Worm (Caenorhabditis elegans) whole organism, L2 larva: ENCODE results near the gene C45G9.15.

ENCODE experiments used
- F13H6.1 ChIP-seq: sonication (generic microtip); optimal IDR thresholded peaks from 2 replicates; lab custom pipeline; 2016; ENCODE audit warnings: missing genetic modification characterization, missing compliant biosample characterization
- R02D3.7 ChIP-seq: fragments of 150-350 bp; optimal IDR thresholded peaks from 2 replicates; lab custom pipeline; 2014; ENCODE audit warnings: missing biosample characterization, missing genetic modification characterization
- ama-1 ChIP-seq: fragments of 150-350 bp; optimal IDR thresholded peaks from 2 replicates; lab custom pipeline; 2018; ENCODE audit warnings: inconsistent platforms
- ceh-82 ChIP-seq: fragments of 150-350 bp; optimal IDR thresholded peaks from 2 replicates; lab custom pipeline; 2014; ENCODE audit warnings: missing biosample characterization, missing genetic modification characterization
- egl-27 ChIP-seq: sonication (generic microtip); optimal IDR thresholded peaks from 3 replicates; lab custom pipeline; 2017; ENCODE audit warnings: missing biosample characterization, missing genetic modification reagents, missing genetic modification characterization
- elt-3 ChIP-seq: sonication (generic microtip); optimal IDR thresholded peaks from 2 replicates; lab custom pipeline; 2017; ENCODE audit warnings: missing biosample characterization, missing genetic modification characterization
- lin-13 ChIP-seq: fragments of 150-350 bp; optimal IDR thresholded peaks from 2 replicates; lab custom pipeline; 2014; ENCODE audit warnings: missing biosample characterization, missing genetic modification reagents, missing genetic modification characterization
- mab-5 ChIP-seq: fragments of 150-350 bp; optimal IDR thresholded peaks from 2 replicates; lab custom pipeline; 2014; ENCODE audit warnings: missing biosample characterization, missing genetic modification characterization
- mdl-1 ChIP-seq, 2 experiments: fragments of 150-350 bp in 1 of 2; sonication (generic microtip) in 1 of 2; optimal IDR thresholded peaks; 2 replicates each; lab custom pipeline; 2017; ENCODE audit warnings: missing biosample characterization in 2 of 2, missing genetic modification characterization in 2 of 2
- nhr-237 ChIP-seq: fragments of 150-350 bp; optimal IDR thresholded peaks from 2 replicates; lab custom pipeline; 2014; ENCODE audit warnings: missing biosample characterization, missing genetic modification characterization
- nhr-25 ChIP-seq: fragments of 150-350 bp; sonication (generic microtip); optimal IDR thresholded peaks from 3 replicates; lab custom pipeline; 2014; ENCODE audit warnings: missing biosample characterization, missing genetic modification characterization
- snpc-4 ChIP-seq: fragments of 150-350 bp; optimal IDR thresholded peaks from 2 replicates; lab custom pipeline; 2014; ENCODE audit warnings: missing biosample characterization, missing genetic modification characterization
- unc-62 ChIP-seq: fragments of 150-350 bp; optimal IDR thresholded peaks from 2 replicates; lab custom pipeline; 2014; ENCODE audit warnings: missing biosample characterization, missing genetic modification reagents, missing genetic modification characterization
- ztf-11 ChIP-seq: sonication (generic microtip); optimal IDR thresholded peaks from 2 replicates; lab custom pipeline; 2017; ENCODE audit warnings: missing biosample characterization, missing genetic modification characterization

- no peak for TF ChIP-seq mdl-1 (tag; optimal IDR thresholded peaks at IDR 0.05; lab: Kevin White, UChicago)
- TF ChIP-seq nhr-25 (tag; lab: Kevin White, UChicago), result no peak
- TF ChIP-seq R02D3.7 (tag; lab: Kevin White, UChicago), result no peak
- no peak for TF ChIP-seq ceh-82 (tag; lab: Kevin White, UChicago)
- no peak for TF ChIP-seq elt-3 (tag; lab: Kevin White, UChicago)
- TF ChIP-seq ztf-11 (tag; lab: Kevin White, UChicago), result no peak
- TF ChIP-seq F13H6.1 (tag; lab: Kevin White, UChicago), result no peak
- TF ChIP-seq unc-62, result no peak
- TF ChIP-seq nhr-237 (tag; lab: Kevin White, UChicago), result no peak
- no peak for TF ChIP-seq lin-13 (GFP tag; lab: Kevin White, UChicago)
- no peak for TF ChIP-seq egl-27 (tag; lab: Kevin White, UChicago)
- TF ChIP-seq snpc-4 (tag; lab: Kevin White, UChicago), result no peak
- TF ChIP-seq ama-1, result no peak
- no peak for TF ChIP-seq mab-5 (tag; lab: Kevin White, UChicago)
Measured at ce11 chrIII:5030629-5031028, 21.2 kb downstream of the C45G9.15 start, which contains the start of gene klp-6.
